Comparison of ENCODE assay signal across 2 worm cellular contexts in genomic region chrIV:3520957-3521356, ce11.
TF ChIP-seq lines count a peak whose summit lies in the region.

No protein-coding gene starts in this region.

TF ChIP-seq in whole organism, L1 larva, 84 proteins besides CTCF, POLR2A, EP300 and RAD21 (continued from another document):
- peak; percentile 31 for TF ChIP-seq nhr-71 (tag; optimal IDR thresholded peaks at IDR 0.05; lab: Kevin White, UChicago)
- TF ChIP-seq pag-3 (tag; optimal IDR thresholded peaks at IDR 0.05; lab: Kevin White, UChicago; ENCODE audit: borderline replicate concordance, insufficient read depth), result no peak
- TF ChIP-seq C34B4.2 (tag; optimal IDR thresholded peaks at IDR 0.05; lab: Kevin White, UChicago), result no peak
- TF ChIP-seq sox-4 (tag; optimal IDR thresholded peaks at IDR 0.05; lab: Kevin White, UChicago), result no peak
- no peak for TF ChIP-seq unc-62 (GFP tag; optimal IDR thresholded peaks at IDR 0.05; lab: Kevin White, UChicago)
- TF ChIP-seq mab-9 (GFP tag; IDR thresholded peaks at IDR 0.05; lab: Robert Waterston, UW), result 0 out of 2 replicates have a peak, but pooled peaks have one; percentile 26
- TF ChIP-seq nhr-85 (tag; lab: Kevin White, UChicago), result no peak
- TF ChIP-seq zag-1 (tag; optimal IDR thresholded peaks at IDR 0.05; lab: Kevin White, UChicago), result no peak
- TF ChIP-seq mdl-1 (tag; optimal IDR thresholded peaks at IDR 0.05; lab: Kevin White, UChicago), result no peak
- TF ChIP-seq ceh-82 (tag; optimal IDR thresholded peaks at IDR 0.05; lab: Kevin White, UChicago), result peak in 1 of 3 experiments; percentile 38
- TF ChIP-seq lin-14 (GFP tag; optimal IDR thresholded peaks at IDR 0.05; lab: Kevin White, UChicago), result peak; percentile 73
TF ChIP-seq in whole organism, L1 larva: peak in this region for 13.

TF ChIP-seq in whole organism, L3 larva, 47 proteins besides CTCF, POLR2A, EP300 and RAD21 (continued from another document):
- peak; percentile 40 for TF ChIP-seq nfya-1 (tag; optimal IDR thresholded peaks at IDR 0.05; lab: Kevin White, UChicago; ENCODE audit: insufficient read depth)
- no peak for TF ChIP-seq nhr-43 (tag; optimal IDR thresholded peaks at IDR 0.05; lab: Kevin White, UChicago; ENCODE audit: poor library complexity, severe bottlenecking)
- TF ChIP-seq hmg-11 (tag; optimal IDR thresholded peaks at IDR 0.05; lab: Kevin White, UChicago), result peak; percentile 73
- TF ChIP-seq tbx-2 (tag; optimal IDR thresholded peaks at IDR 0.05; lab: Kevin White, UChicago), result peak; percentile 22
- no peak for TF ChIP-seq pha-4 (tag; optimal IDR thresholded peaks at IDR 0.05; lab: Kevin White, UChicago)
